Fruit fly (Drosophila melanogaster): ENCODE results near the gene Flad1.
A peak's percentile ranks its signal among the peaks of the same experiment; 100 is the strongest.

Flad1 gene

DNA sequence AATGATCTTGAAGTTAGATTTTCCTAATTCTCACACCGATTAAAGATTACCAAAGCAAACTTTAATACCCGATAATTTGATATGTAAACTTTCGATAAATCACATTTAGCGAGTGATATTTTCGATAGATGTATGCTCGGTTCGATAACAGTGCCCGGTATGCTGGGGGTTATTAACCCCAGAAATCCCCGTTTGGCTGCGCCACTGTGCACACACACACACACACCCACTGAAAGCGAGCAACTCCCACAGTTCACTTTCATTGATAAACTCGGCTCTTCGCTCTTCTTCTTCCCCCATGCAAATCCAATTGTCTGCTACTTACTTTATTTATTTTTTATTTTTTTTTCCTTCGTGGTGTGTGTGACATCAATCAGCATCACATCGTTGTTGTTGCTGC, 6.9 kb downstream of the Flad1 start:
- TF ChIP-seq CG32264 (GFP tag; optimal IDR thresholded peaks at IDR 0.05), result no peak
- no peak for TF ChIP-seq Rel (GFP tag; optimal IDR thresholded peaks at IDR 0.05)
- peak; percentile 65 for TF ChIP-seq Rel (tag; optimal IDR thresholded peaks at IDR 0.05)
- no peak for TF ChIP-seq Dif (GFP tag; optimal IDR thresholded peaks at IDR 0.05; ENCODE audit: partially characterized antibody)
- TF ChIP-seq HLH106 (tag; optimal IDR thresholded peaks at IDR 0.05), result peak; percentile 13

DNA sequence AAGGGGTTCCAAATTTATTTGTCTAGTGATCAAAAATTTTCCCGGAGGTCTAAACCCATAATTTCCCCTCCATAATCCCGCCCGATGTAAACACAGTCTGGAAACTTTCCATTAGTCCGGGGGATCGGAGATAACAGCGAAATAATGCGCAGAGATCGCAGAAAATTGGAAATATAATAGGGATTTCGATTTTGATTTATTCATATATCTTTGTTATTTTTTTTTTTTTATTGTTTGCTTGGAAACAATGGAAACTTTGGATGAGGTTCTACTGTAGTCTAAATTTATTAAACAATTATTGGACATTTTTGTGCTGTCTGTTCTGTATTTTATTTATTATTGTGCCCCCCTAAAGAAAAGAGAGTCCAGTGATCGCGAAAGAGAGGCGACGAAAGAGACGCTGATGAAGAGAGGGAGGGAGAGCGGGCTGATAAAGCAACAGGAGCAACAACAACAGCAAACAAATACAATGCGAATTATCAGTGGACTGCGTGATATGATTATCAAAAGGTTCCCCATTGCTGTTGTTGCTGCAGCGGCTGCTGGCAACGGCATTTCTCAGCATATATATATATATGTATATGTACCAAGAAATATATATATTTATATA, 8.1 kb downstream of the Flad1 start:
- TF ChIP-seq psq (GFP tag; optimal IDR thresholded peaks at IDR 0.05) (peak; percentile 44), tai (GFP tag; optimal IDR thresholded peaks at IDR 0.05) (no peak), Dif (GFP tag; optimal IDR thresholded peaks at IDR 0.05; ENCODE audit: partially characterized antibody) (peak; percentile 36), Rel (GFP tag; optimal IDR thresholded peaks at IDR 0.05) (no peak), Rel (tag; optimal IDR thresholded peaks at IDR 0.05) (peak; percentile 46), fru (GFP tag; optimal IDR thresholded peaks at IDR 0.05) (peak; percentile 43), Mio (GFP tag; optimal IDR thresholded peaks at IDR 0.05) (no peak), foxo (GFP tag; optimal IDR thresholded peaks at IDR 0.05) (peak in 1 of 2 experiments; percentile 43), rgr (GFP tag; optimal IDR thresholded peaks at IDR 0.05) (peak; percentile 61), Hr83 (GFP tag; optimal IDR thresholded peaks at IDR 0.05; ENCODE audit: poor library complexity, severe bottlenecking) (no peak), usp (GFP tag; optimal IDR thresholded peaks at IDR 0.05) (no peak), ey (GFP tag; optimal IDR thresholded peaks at IDR 0.05) (peak; percentile 42), Hr78 (GFP tag; optimal IDR thresholded peaks at IDR 0.05) (no peak), dl (GFP tag; optimal IDR thresholded peaks at IDR 0.05; ENCODE audit: insufficient read depth in 1 of 2, partially characterized antibody in 2 of 2) (peak; percentile 45 to 71), HLH106 (tag; optimal IDR thresholded peaks at IDR 0.05) (no peak), h (GFP tag; optimal IDR thresholded peaks at IDR 0.05) (peak; percentile 41), OdsH (GFP tag; optimal IDR thresholded peaks at IDR 0.05) (peak; percentile 34)

dm6 chrX:12893969-12894368, 9.3 kb downstream of the Flad1 start:
- no peak for TF ChIP-seq Dif (GFP tag; optimal IDR thresholded peaks at IDR 0.05; ENCODE audit: partially characterized antibody)
- no peak for TF ChIP-seq jim (GFP tag; optimal IDR thresholded peaks at IDR 0.05)
- TF ChIP-seq usp (GFP tag; optimal IDR thresholded peaks at IDR 0.05), result no peak
- TF ChIP-seq GATAd (GFP tag; optimal IDR thresholded peaks at IDR 0.05), result no peak
- TF ChIP-seq dl (GFP tag; optimal IDR thresholded peaks at IDR 0.05; ENCODE audit: insufficient read depth in 1 of 2, partially characterized antibody in 2 of 2), result no peak
- no peak for TF ChIP-seq foxo (GFP tag; optimal IDR thresholded peaks at IDR 0.05)
- TF ChIP-seq sv (GFP tag; optimal IDR thresholded peaks at IDR 0.05), result no peak
- TF ChIP-seq OdsH (GFP tag; optimal IDR thresholded peaks at IDR 0.05), result no peak
- TF ChIP-seq tai (GFP tag; optimal IDR thresholded peaks at IDR 0.05), result no peak
- TF ChIP-seq h (GFP tag; optimal IDR thresholded peaks at IDR 0.05), result no peak
- no peak for TF ChIP-seq Myc (optimal IDR thresholded peaks at IDR 0.05)
- TF ChIP-seq woc (GFP tag; optimal IDR thresholded peaks at IDR 0.05), result no peak
- no peak for TF ChIP-seq dmrt93B (GFP tag; optimal IDR thresholded peaks at IDR 0.05)
- TF ChIP-seq pan (optimal IDR thresholded peaks at IDR 0.05), result no peak
- TF ChIP-seq Jra (GFP tag; optimal IDR thresholded peaks at IDR 0.05), result no peak
- TF ChIP-seq Dfd (GFP tag; optimal IDR thresholded peaks at IDR 0.05), result no peak
- no peak for TF ChIP-seq ey (GFP tag; optimal IDR thresholded peaks at IDR 0.05)
- TF ChIP-seq Hr78 (GFP tag; optimal IDR thresholded peaks at IDR 0.05), result no peak
- no peak for TF ChIP-seq br (GFP tag; optimal IDR thresholded peaks at IDR 0.05)
- TF ChIP-seq CG9705 (GFP tag; optimal IDR thresholded peaks at IDR 0.05), result no peak

DNA sequence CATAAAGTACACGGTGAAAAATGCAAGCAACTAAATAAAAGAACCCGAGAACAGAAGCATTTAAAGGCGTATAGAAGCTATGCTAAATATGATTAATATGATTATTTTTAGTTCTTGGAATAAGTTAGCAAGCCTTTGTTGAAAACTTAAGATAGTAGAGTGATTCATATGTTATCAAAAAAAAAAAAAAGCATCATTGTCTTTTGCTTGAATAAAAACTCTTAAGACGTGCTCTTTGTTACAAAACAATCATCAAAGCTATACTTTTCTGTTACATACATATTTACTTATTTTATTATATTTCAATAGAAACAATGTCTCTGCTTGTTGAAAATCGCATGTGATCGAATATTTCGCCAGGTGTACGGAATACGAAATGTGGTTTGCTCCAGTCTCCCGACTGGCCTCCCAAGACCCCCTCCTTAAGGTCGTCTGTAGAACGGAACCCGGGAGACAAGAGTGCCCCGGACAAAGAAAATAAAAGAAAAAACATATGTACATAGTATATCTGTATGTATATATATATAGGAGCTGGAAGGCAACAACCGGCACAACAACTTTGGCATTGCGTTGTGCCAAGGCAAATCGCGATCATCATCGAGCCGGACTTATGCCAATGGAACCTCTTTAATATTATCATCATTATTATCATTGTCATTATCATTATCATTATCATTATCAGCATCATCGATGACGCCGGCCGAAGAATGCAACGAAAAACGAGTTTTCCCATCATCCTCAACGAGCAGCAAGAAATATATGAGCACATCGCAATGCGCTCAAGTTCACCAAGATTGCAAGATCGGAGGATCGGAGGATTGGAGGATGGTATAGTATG, 11.8 kb downstream of the Flad1 start:
- TF ChIP-seq dl (GFP tag; optimal IDR thresholded peaks at IDR 0.05; ENCODE audit: insufficient read depth in 1 of 2, partially characterized antibody in 2 of 2), result no peak
- no peak for TF ChIP-seq CrebA (GFP tag; optimal IDR thresholded peaks at IDR 0.05; ENCODE audit: borderline replicate concordance)
- TF ChIP-seq brk (GFP tag; optimal IDR thresholded peaks at IDR 0.05), result no peak
- peak; percentile 26 for TF ChIP-seq OdsH (GFP tag; optimal IDR thresholded peaks at IDR 0.05)
- TF ChIP-seq ey (GFP tag; optimal IDR thresholded peaks at IDR 0.05), result peak; percentile 20
- no peak for TF ChIP-seq CG9705 (GFP tag; optimal IDR thresholded peaks at IDR 0.05)
- no peak for TF ChIP-seq CG32264 (GFP tag; optimal IDR thresholded peaks at IDR 0.05)
- TF ChIP-seq Hnf4 (GFP tag; optimal IDR thresholded peaks at IDR 0.05), result no peak
- TF ChIP-seq Sp1 (GFP tag; optimal IDR thresholded peaks at IDR 0.05), result peak; percentile 51
- TF ChIP-seq Abd-B (GFP tag; optimal IDR thresholded peaks at IDR 0.05), result no peak
- TF ChIP-seq N (GFP tag; optimal IDR thresholded peaks at IDR 0.05), result no peak
- TF ChIP-seq dsf (GFP tag; optimal IDR thresholded peaks at IDR 0.05; ENCODE audit: borderline replicate concordance), result no peak
- TF ChIP-seq Dif (GFP tag; optimal IDR thresholded peaks at IDR 0.05; ENCODE audit: partially characterized antibody), result peak; percentile 22
- TF ChIP-seq usp (GFP tag; optimal IDR thresholded peaks at IDR 0.05), result no peak
- TF ChIP-seq rgr (GFP tag; optimal IDR thresholded peaks at IDR 0.05), result peak; percentile 7
- no peak for TF ChIP-seq sage (GFP tag; optimal IDR thresholded peaks at IDR 0.05)
- no peak for TF ChIP-seq Hr83 (GFP tag; optimal IDR thresholded peaks at IDR 0.05; ENCODE audit: poor library complexity, severe bottlenecking)
- no peak for TF ChIP-seq GATAd (GFP tag; optimal IDR thresholded peaks at IDR 0.05)
- TF ChIP-seq Myc (optimal IDR thresholded peaks at IDR 0.05), result no peak
- TF ChIP-seq dmrt93B (GFP tag; optimal IDR thresholded peaks at IDR 0.05), result peak; percentile 24
- TF ChIP-seq Vsx2 (GFP tag; optimal IDR thresholded peaks at IDR 0.05; ENCODE audit: partially characterized antibody), result no peak
- TF ChIP-seq Rel (GFP tag; optimal IDR thresholded peaks at IDR 0.05), result peak; percentile 43
- TF ChIP-seq Rel (tag; optimal IDR thresholded peaks at IDR 0.05), result no peak
- no peak for TF ChIP-seq Mio (GFP tag; optimal IDR thresholded peaks at IDR 0.05)
- TF ChIP-seq Dfd (GFP tag; optimal IDR thresholded peaks at IDR 0.05), result no peak
- TF ChIP-seq woc (GFP tag; optimal IDR thresholded peaks at IDR 0.05), result no peak
- TF ChIP-seq br (GFP tag; optimal IDR thresholded peaks at IDR 0.05), result peak; percentile 21
- TF ChIP-seq Hr78 (GFP tag; optimal IDR thresholded peaks at IDR 0.05), result no peak
